Worm (Caenorhabditis elegans) whole organism, L1 larva: Measurements from ENCODE around the gene str-97.
A peak's percentile ranks its signal among the peaks of the same experiment; 100 is the strongest.

Experiments used
- C04F5.9 ChIP-seq: sonication (generic microtip); optimal IDR thresholded peaks from 2 replicates; lab custom pipeline; 2016; ENCODE audit warnings: missing genetic modification characterization, missing compliant biosample characterization
- C34B4.2 ChIP-seq: sonication (generic microtip); optimal IDR thresholded peaks from 2 replicates; lab custom pipeline; 2017; ENCODE audit warnings: mild to moderate bottlenecking, missing genetic modification characterization, missing compliant biosample characterization
- Y116A8C.19 ChIP-seq: sonication (generic microtip); optimal IDR thresholded peaks from 2 replicates; lab custom pipeline; 2016; ENCODE audit warnings: missing compliant biosample characterization, missing genetic modification characterization, borderline replicate concordance
- alr-1 ChIP-seq: fragments of 200-800 bp; sonication (Bioruptor generic); optimal IDR thresholded peaks from 2 replicates; lab custom pipeline; 2018; ENCODE audit warnings: borderline replicate concordance, mild to moderate bottlenecking, missing genetic modification characterization, missing compliant biosample characterization
- aly-2 ChIP-seq: fragments of 150-350 bp; optimal IDR thresholded peaks from 2 replicates; lab custom pipeline; 2014; ENCODE audit warnings: missing biosample characterization, missing genetic modification characterization
- ama-1 ChIP-seq: fragments of 150-350 bp; optimal IDR thresholded peaks from 2 replicates; lab custom pipeline; 2014
- blmp-1 ChIP-seq: fragments of 150-350 bp; optimal IDR thresholded peaks from 2 replicates; lab custom pipeline; 2014; ENCODE audit warnings: missing biosample characterization, missing genetic modification characterization
- ceh-63 ChIP-seq: fragments of 200-800 bp; sonication (Bioruptor generic); optimal IDR thresholded peaks from 2 replicates; lab custom pipeline; 2018; ENCODE audit warnings: mild to moderate bottlenecking, missing genetic modification characterization, missing compliant biosample characterization
- ceh-82 ChIP-seq, 3 experiments: fragments of 150-350 bp in 1 of 3; sonication (generic microtip) in 2 of 3; optimal IDR thresholded peaks; 2 replicates each; lab custom pipeline; 2014 to 2017; ENCODE audit warnings: missing biosample characterization in 3 of 3, missing genetic modification characterization in 3 of 3
- ceh-88 ChIP-seq: fragments of 200-800 bp; sonication (Bioruptor generic); IDR thresholded peaks from 2 replicates; pipeline ENCODE4 v1.3.6; 2022; ENCODE audit warnings: missing genetic modification characterization, missing compliant biosample characterization
- ces-1 ChIP-seq: fragments of 150-350 bp; optimal IDR thresholded peaks from 2 replicates; lab custom pipeline; 2014; ENCODE audit warnings: missing biosample characterization, missing genetic modification reagents, missing genetic modification characterization
- dpl-1 ChIP-seq, 3 experiments: fragments of 150-350 bp in 2 of 3; sonication (generic microtip) in 1 of 3; optimal IDR thresholded peaks; 2 replicates each; lab custom pipeline; 2014 to 2017; ENCODE audit warnings: missing biosample characterization in 3 of 3, missing genetic modification characterization in 3 of 3, missing genetic modification reagents in 3 of 3
- dsc-1 ChIP-seq: sonication (generic microtip); optimal IDR thresholded peaks from 2 replicates; lab custom pipeline; 2016; ENCODE audit warnings: mild to moderate bottlenecking, missing genetic modification characterization, missing compliant biosample characterization
- elt-3 ChIP-seq, 6 experiments: fragments of 150-350 bp in 1 of 6; sonication (generic microtip); optimal IDR thresholded peaks; 2 replicates each; lab custom pipeline; 2017 to 2018; ENCODE audit warnings: missing biosample characterization in 6 of 6, missing genetic modification characterization in 6 of 6, inconsistent platforms in 1 of 6
- ets-5 ChIP-seq: fragments of 200-800 bp; sonication (Bioruptor generic); IDR thresholded peaks from 2 replicates; pipeline ENCODE4 v1.3.6; 2022; ENCODE audit warnings: missing genetic modification characterization, missing compliant biosample characterization
- fkh-10 ChIP-seq: sonication (generic microtip); optimal IDR thresholded peaks from 2 replicates; lab custom pipeline; 2017; ENCODE audit warnings: missing biosample characterization, missing genetic modification reagents, missing genetic modification characterization
- fkh-8 ChIP-seq: sonication (generic microtip); optimal IDR thresholded peaks from 2 replicates; lab custom pipeline; 2016; ENCODE audit warnings: mild to moderate bottlenecking, missing genetic modification characterization, missing compliant biosample characterization
- grh-1 ChIP-seq: fragments of 200-800 bp; sonication (Bioruptor generic); IDR thresholded peaks from 2 replicates; pipeline ENCODE4 v1.3.6; 2022; ENCODE audit warnings: missing genetic modification reagents, missing genetic modification characterization, missing compliant biosample characterization
- hlh-4 ChIP-seq: sonication (generic microtip); optimal IDR thresholded peaks from 2 replicates; lab custom pipeline; 2016; ENCODE audit warnings: mild to moderate bottlenecking, missing genetic modification characterization, missing compliant biosample characterization
- irx-1 ChIP-seq: sonication (generic microtip); optimal IDR thresholded peaks from 2 replicates; lab custom pipeline; 2016; ENCODE audit warnings: missing genetic modification characterization, missing compliant biosample characterization
- isw-1 ChIP-seq: fragments of 200-800 bp; sonication (Bioruptor generic); IDR thresholded peaks from 2 replicates; pipeline ENCODE4 v1.3.6; 2022; ENCODE audit warnings: missing genetic modification characterization, missing compliant biosample characterization
- lin-13 ChIP-seq: fragments of 150-350 bp; optimal IDR thresholded peaks from 2 replicates; lab custom pipeline; 2014; ENCODE audit warnings: missing biosample characterization, missing genetic modification reagents, missing genetic modification characterization
- lin-14 ChIP-seq: fragments of 200-800 bp; sonication (Bioruptor generic); optimal IDR thresholded peaks from 2 replicates; lab custom pipeline; 2018; ENCODE audit warnings: mild to moderate bottlenecking, missing genetic modification characterization, moderate library complexity, missing compliant biosample characterization
- lin-35 ChIP-seq, 2 experiments: fragments of 150-350 bp; optimal IDR thresholded peaks; 2 replicates each; lab custom pipeline; 2014; ENCODE audit warnings: missing biosample characterization in 2 of 2, missing genetic modification characterization in 2 of 2, missing genetic modification reagents in 2 of 2
- lir-3 ChIP-seq: sonication (generic microtip); optimal IDR thresholded peaks from 2 replicates; lab custom pipeline; 2016; ENCODE audit warnings: mild to moderate bottlenecking, missing genetic modification characterization, moderate library complexity, missing compliant biosample characterization; ENCODE audit not compliant: poor library complexity
- nhr-237 ChIP-seq: fragments of 150-350 bp; optimal IDR thresholded peaks from 2 replicates; lab custom pipeline; 2014; ENCODE audit warnings: missing biosample characterization, missing genetic modification characterization
- nhr-84 ChIP-seq: sonication (generic microtip); optimal IDR thresholded peaks from 2 replicates; lab custom pipeline; 2017; ENCODE audit warnings: missing biosample characterization, missing genetic modification characterization
- pag-3 ChIP-seq: sonication (generic microtip); optimal IDR thresholded peaks from 2 replicates; lab custom pipeline; 2017; ENCODE audit warnings: missing genetic modification characterization, mild to moderate bottlenecking, missing compliant biosample characterization, antibody characterized with exemption, borderline replicate concordance; ENCODE audit not compliant: insufficient read depth
- pax-3 ChIP-seq: fragments of 200-800 bp; sonication (Bioruptor generic); optimal IDR thresholded peaks from 2 replicates; lab custom pipeline; 2018; ENCODE audit warnings: mild to moderate bottlenecking, missing genetic modification characterization, moderate library complexity, missing compliant biosample characterization
- pqm-1 ChIP-seq: sonication (generic microtip); optimal IDR thresholded peaks from 3 replicates; lab custom pipeline; 2017; ENCODE audit warnings: missing biosample characterization, missing genetic modification characterization
- snu-23 ChIP-seq: sonication (generic microtip); optimal IDR thresholded peaks from 2 replicates; lab custom pipeline; 2016; ENCODE audit warnings: missing genetic modification characterization, missing compliant biosample characterization
- sox-4 ChIP-seq: sonication (generic microtip); optimal IDR thresholded peaks from 2 replicates; lab custom pipeline; 2016; ENCODE audit warnings: missing genetic modification characterization, missing compliant biosample characterization
- sptf-1 ChIP-seq: fragments of 150-350 bp; optimal IDR thresholded peaks from 2 replicates; lab custom pipeline; 2014; ENCODE audit warnings: missing biosample characterization, missing genetic modification characterization
- tbx-2 ChIP-seq: sonication (generic microtip); optimal IDR thresholded peaks from 2 replicates; lab custom pipeline; 2016; ENCODE audit warnings: missing genetic modification characterization, missing compliant biosample characterization
- tlp-1 ChIP-seq: fragments of 150-350 bp; optimal IDR thresholded peaks from 2 replicates; lab custom pipeline; 2014; ENCODE audit warnings: missing biosample characterization, missing genetic modification characterization
- unc-86 ChIP-seq: sonication (generic microtip); optimal IDR thresholded peaks from 2 replicates; lab custom pipeline; 2016; ENCODE audit warnings: missing genetic modification characterization, missing compliant biosample characterization
- unc-98 ChIP-seq: fragments of 200-800 bp; sonication (Bioruptor generic); IDR thresholded peaks from 2 replicates; pipeline ENCODE4 v1.3.6; 2022; ENCODE audit warnings: missing genetic modification characterization, missing compliant biosample characterization
- vab-15 ChIP-seq: sonication (generic microtip); optimal IDR thresholded peaks from 2 replicates; lab custom pipeline; 2017; ENCODE audit warnings: missing genotype, mild to moderate bottlenecking, missing genetic modification characterization, missing compliant biosample characterization
- ztf-11 ChIP-seq, 2 experiments: sonication (generic microtip); optimal IDR thresholded peaks; 2 replicates each; lab custom pipeline; 2016 to 2017; ENCODE audit warnings: missing genetic modification characterization in 2 of 2, missing biosample characterization in 1 of 2, missing compliant biosample characterization in 1 of 2
- ztf-4 ChIP-seq: fragments of 150-350 bp; optimal IDR thresholded peaks from 2 replicates; lab custom pipeline; 2014; ENCODE audit warnings: missing biosample characterization, missing genetic modification characterization

The str-97 gene

ce11 chrV:16194639-16195038 lies 39.6 kb upstream of the str-97 start, which contains the start of gene rabr-4:
Gene rabr-4, plus strand, starts transcription at chrV:16194939.
- no peak for TF ChIP-seq ztf-11 (tag; optimal IDR thresholded peaks at IDR 0.05; lab: Kevin White, UChicago)
- TF ChIP-seq blmp-1 (tag; lab: Kevin White, UChicago), result peak; percentile 46
- peak in 1 of 6 experiments; percentile 20 for TF ChIP-seq elt-3 (tag; optimal IDR thresholded peaks at IDR 0.05; lab: Kevin White, UChicago)

- no peak for TF ChIP-seq fkh-8 (tag; lab: Kevin White, UChicago)
These were observed 37.1 kb upstream of the str-97 start, which contains the start of gene srh-279 for ce11 chrV:16192114-16192513. Gene srh-279, plus strand, starts transcription at chrV:16192414.

ce11 chrV:16190485-16190884 lies 35.5 kb upstream of the str-97 start, which contains the start of gene srh-281:
Gene srh-281, plus strand, starts transcription at chrV:16190785.
- TF ChIP-seq vab-15 (tag; lab: Kevin White, UChicago), result no peak
- TF ChIP-seq ceh-88 (GFP tag; lab: Robert Waterston, UW), result no peak
- no peak for TF ChIP-seq lin-13 (GFP tag; lab: Kevin White, UChicago)
- no peak for TF ChIP-seq unc-98
- TF ChIP-seq lir-3 (tag; lab: Kevin White, UChicago), result no peak
- no peak for TF ChIP-seq ztf-4 (tag; lab: Kevin White, UChicago)
- TF ChIP-seq Y116A8C.19 (tag; lab: Kevin White, UChicago), result no peak
- TF ChIP-seq tbx-2, result no peak
- TF ChIP-seq snu-23 (GFP tag; lab: Kevin White, UChicago), result no peak
- TF ChIP-seq ces-1 (GFP tag; lab: Kevin White, UChicago), result no peak
- TF ChIP-seq pqm-1 (tag; lab: Kevin White, UChicago), result no peak
- TF ChIP-seq grh-1 (GFP tag; lab: Robert Waterston, UW), result no peak
- no peak for TF ChIP-seq sox-4 (tag; lab: Kevin White, UChicago)

DNA sequence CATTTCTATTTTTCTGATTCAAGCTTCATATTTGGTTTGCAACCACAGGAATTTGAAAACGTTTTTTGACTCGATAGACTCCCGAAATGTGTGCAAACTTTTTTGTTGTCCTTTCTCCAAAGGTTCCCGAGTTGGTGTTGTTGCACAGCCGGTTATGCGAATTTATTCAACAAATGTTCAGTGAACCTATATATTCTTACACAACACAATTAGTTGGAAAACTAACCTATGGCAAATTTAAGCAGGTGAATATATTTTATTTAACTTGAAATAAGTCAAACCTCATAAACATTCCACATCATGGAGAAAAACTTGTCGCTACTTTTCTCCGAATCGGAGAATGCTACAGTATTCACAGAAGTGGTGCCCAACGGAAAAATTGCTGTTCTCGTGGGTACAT lies 28.3 kb upstream of the str-97 start, which contains the start of gene srz-14:
Gene srz-14, plus strand, starts transcription at position 301 of the 400 bp plus-strand sequence.
- TF ChIP-seq ama-1 (lab: Kevin White, UChicago) (no peak), C04F5.9 (tag; lab: Kevin White, UChicago) (no peak), unc-86 (tag; lab: Kevin White, UChicago) (no peak), sox-4 (tag; lab: Kevin White, UChicago) (no peak), lin-14 (GFP tag; lab: Kevin White, UChicago) (no peak), nhr-237 (tag; lab: Kevin White, UChicago) (no peak), ets-5 (GFP tag; lab: Robert Waterston, UW) (no peak)

- TF ChIP-seq pax-3 (tag; lab: Kevin White, UChicago) (no peak), aly-2 (tag; lab: Kevin White, UChicago) (no peak), ama-1 (lab: Kevin White, UChicago) (no peak), tlp-1 (tag; lab: Kevin White, UChicago) (no peak), sptf-1 (tag; lab: Kevin White, UChicago) (no peak)
These were observed 27.9 kb upstream of the str-97 start, which contains the start of gene srh-277 for ce11 chrV:16182918-16183317. Gene srh-277, plus strand, starts transcription at chrV:16183218.

ce11 chrV:16182110-16182509 lies 27.1 kb upstream of the str-97 start, which contains the start of gene srz-13:
Gene srz-13, plus strand, starts transcription at chrV:16182410.
- no peak for TF ChIP-seq ceh-82 (tag; optimal IDR thresholded peaks at IDR 0.05; lab: Kevin White, UChicago)
- TF ChIP-seq lin-35 (GFP tag; optimal IDR thresholded peaks at IDR 0.05; lab: Kevin White, UChicago), result no peak
- no peak for TF ChIP-seq ama-1 (lab: Kevin White, UChicago)
- no peak for TF ChIP-seq ceh-88 (GFP tag; lab: Robert Waterston, UW)
- TF ChIP-seq dsc-1 (tag; lab: Kevin White, UChicago), result no peak
- no peak for TF ChIP-seq fkh-10 (GFP tag; lab: Kevin White, UChicago)
- no peak for TF ChIP-seq alr-1 (tag; lab: Kevin White, UChicago)
- TF ChIP-seq isw-1 (GFP tag; lab: Robert Waterston, UW), result no peak
- TF ChIP-seq irx-1 (tag; lab: Kevin White, UChicago), result no peak
- no peak for TF ChIP-seq pag-3 (tag; lab: Kevin White, UChicago)
- TF ChIP-seq blmp-1 (tag; lab: Kevin White, UChicago), result no peak
- TF ChIP-seq pqm-1 (tag; lab: Kevin White, UChicago), result no peak
- TF ChIP-seq C34B4.2 (tag; lab: Kevin White, UChicago), result no peak
- no peak for TF ChIP-seq dpl-1 (GFP tag; optimal IDR thresholded peaks at IDR 0.05; lab: Kevin White, UChicago)
- TF ChIP-seq ceh-63 (GFP tag; lab: Kevin White, UChicago), result no peak
- TF ChIP-seq hlh-4 (tag; lab: Kevin White, UChicago), result no peak
- no peak for TF ChIP-seq nhr-84 (tag; lab: Kevin White, UChicago)
